Worm (Caenorhabditis elegans) whole organism, young adult: ENCODE data around the gene algn-2.

ENCODE experiments used
- C06A6.2 ChIP-seq: fragments of 200-800 bp; sonication (Bioruptor generic); conservative IDR thresholded peaks from 2 replicates; pipeline ENCODE4 v1.3.6; 2022; ENCODE audit warnings: missing genetic modification characterization, missing compliant biosample characterization
- F10E7.11 ChIP-seq: sonication (generic microtip); optimal IDR thresholded peaks from 2 replicates; lab custom pipeline; 2017; ENCODE audit warnings: mild to moderate bottlenecking, missing genetic modification characterization, moderate library complexity, missing compliant biosample characterization
- F33H1.4 ChIP-seq: fragments of 200-800 bp; sonication (Bioruptor generic); IDR thresholded peaks from 2 replicates; pipeline ENCODE4 v1.3.6; 2022; ENCODE audit warnings: missing genetic modification reagents, missing genetic modification characterization, missing compliant biosample characterization
- F37B4.10 ChIP-seq: fragments of 200-800 bp; sonication (Bioruptor generic); IDR thresholded peaks from 2 replicates; pipeline ENCODE4 v1.3.6; 2022; ENCODE audit warnings: missing genetic modification characterization, missing compliant biosample characterization
- F39B2.1 ChIP-seq: fragments of 200-800 bp; sonication (Bioruptor generic); IDR thresholded peaks from 2 replicates; pipeline ENCODE4 v1.3.6; 2022; ENCODE audit warnings: missing genetic modification reagents, missing genetic modification characterization, missing compliant biosample characterization
- F49E8.2 ChIP-seq: sonication (generic microtip); optimal IDR thresholded peaks from 3 replicates; lab custom pipeline; 2017; ENCODE audit warnings: missing genetic modification characterization, mild to moderate bottlenecking, missing compliant biosample characterization, antibody characterized with exemption, moderate library complexity; ENCODE audit not compliant: insufficient read depth
- F57C9.4 ChIP-seq: sonication (generic microtip); optimal IDR thresholded peaks from 2 replicates; lab custom pipeline; 2017; ENCODE audit warnings: mild to moderate bottlenecking, missing genetic modification characterization, missing compliant biosample characterization
- T07F8.4 ChIP-seq: sonication (generic microtip); optimal IDR thresholded peaks from 2 replicates; lab custom pipeline; 2016; ENCODE audit warnings: mild to moderate bottlenecking, missing genetic modification characterization, moderate library complexity, missing compliant biosample characterization
- Y56A3A.18 ChIP-seq: fragments of 200-800 bp; sonication (Bioruptor generic); IDR thresholded peaks from 2 replicates; pipeline ENCODE4 v1.3.6; 2022; ENCODE audit warnings: missing genetic modification reagents, missing genetic modification characterization, missing compliant biosample characterization
- Y67H2A.10 ChIP-seq: fragments of 200-800 bp; sonication (Bioruptor generic); conservative IDR thresholded peaks from 2 replicates; pipeline ENCODE4 v1.3.6; 2022; ENCODE audit warnings: missing genetic modification reagents, missing genetic modification characterization, missing compliant biosample characterization
- ZK185.1 ChIP-seq: sonication (generic microtip); optimal IDR thresholded peaks from 2 replicates; lab custom pipeline; 2016; ENCODE audit warnings: mild to moderate bottlenecking, missing genetic modification characterization, missing compliant biosample characterization; ENCODE audit not compliant: poor library complexity, severe bottlenecking
- akir-1 ChIP-seq: fragments of 200-800 bp; sonication (Bioruptor generic); optimal IDR thresholded peaks from 2 replicates; lab custom pipeline; 2018; ENCODE audit warnings: mild to moderate bottlenecking, missing genetic modification characterization, moderate library complexity, missing compliant biosample characterization
- aptf-3 ChIP-seq: fragments of 200-800 bp; sonication (Bioruptor generic); IDR thresholded peaks from 2 replicates; pipeline ENCODE4 v1.3.6; 2022; ENCODE audit warnings: missing genetic modification characterization, missing compliant biosample characterization
- atf-7 ChIP-seq: sonication (generic microtip); optimal IDR thresholded peaks from 2 replicates; lab custom pipeline; 2017; ENCODE audit warnings: mild to moderate bottlenecking, missing genetic modification characterization, missing compliant biosample characterization
- attf-3 ChIP-seq: fragments of 200-800 bp; sonication (Bioruptor generic); conservative IDR thresholded peaks from 2 replicates; pipeline ENCODE4 v1.3.6; 2022; ENCODE audit warnings: missing genetic modification reagents, missing genetic modification characterization, missing compliant biosample characterization
- attf-5 ChIP-seq: fragments of 200-800 bp; sonication (Bioruptor generic); optimal IDR thresholded peaks from 2 replicates; lab custom pipeline; 2018; ENCODE audit warnings: mild to moderate bottlenecking, missing genetic modification characterization, missing compliant biosample characterization
- bed-2 ChIP-seq: fragments of 200-800 bp; sonication (Bioruptor generic); IDR thresholded peaks from 2 replicates; pipeline ENCODE4 v1.3.6; 2022; ENCODE audit warnings: missing genetic modification reagents, missing genetic modification characterization, missing compliant biosample characterization
- ccch-3 ChIP-seq: fragments of 200-800 bp; sonication (Bioruptor generic); optimal IDR thresholded peaks from 2 replicates; lab custom pipeline; 2018; ENCODE audit warnings: mild to moderate bottlenecking, missing genetic modification characterization, missing compliant biosample characterization
- ceh-100 ChIP-seq: fragments of 200-800 bp; sonication (Bioruptor generic); IDR thresholded peaks from 2 replicates; pipeline ENCODE4 v1.3.6; 2022; ENCODE audit warnings: missing genetic modification reagents, missing genetic modification characterization, missing compliant biosample characterization
- ceh-27 ChIP-seq: fragments of 200-800 bp; sonication (Bioruptor generic); optimal IDR thresholded peaks from 2 replicates; lab custom pipeline; 2018; ENCODE audit warnings: mild to moderate bottlenecking, missing genetic modification characterization, moderate library complexity, missing compliant biosample characterization
- ceh-91 ChIP-seq: fragments of 200-800 bp; sonication (Bioruptor generic); IDR thresholded peaks from 2 replicates; pipeline ENCODE4 v1.3.6; 2022; ENCODE audit warnings: missing genetic modification reagents, missing genetic modification characterization, missing compliant biosample characterization
- die-1 ChIP-seq: sonication (generic microtip); optimal IDR thresholded peaks from 2 replicates; lab custom pipeline; 2016; ENCODE audit warnings: missing genotype, mild to moderate bottlenecking, missing genetic modification characterization, missing compliant biosample characterization
- dpff-1 ChIP-seq: sonication (generic microtip); optimal IDR thresholded peaks from 2 replicates; lab custom pipeline; 2017; ENCODE audit warnings: mild to moderate bottlenecking, missing genetic modification characterization, missing compliant biosample characterization
- dpl-1 ChIP-seq: fragments of 150-350 bp; optimal IDR thresholded peaks from 2 replicates; lab custom pipeline; 2014; ENCODE audit warnings: missing biosample characterization, missing genetic modification reagents, missing genetic modification characterization
- ekl-4 ChIP-seq: fragments of 200-800 bp; sonication (Bioruptor generic); IDR thresholded peaks from 2 replicates; pipeline ENCODE4 v1.3.6; 2022; ENCODE audit warnings: missing genetic modification reagents, missing genetic modification characterization, missing compliant biosample characterization
- hmg-1.2 ChIP-seq: fragments of 200-800 bp; sonication (Bioruptor generic); IDR thresholded peaks from 2 replicates; pipeline ENCODE4 v1.3.6; 2022; ENCODE audit warnings: missing genetic modification reagents, missing genetic modification characterization, missing compliant biosample characterization
- lag-1 ChIP-seq: fragments of 200-800 bp; sonication (Bioruptor generic); IDR thresholded peaks from 2 replicates; pipeline ENCODE4 v1.3.6; 2022; ENCODE audit warnings: missing genetic modification reagents, missing genetic modification characterization, missing compliant biosample characterization
- let-607 ChIP-seq, 2 experiments: fragments of 200-800 bp in 1 of 2; sonication (Bioruptor generic) in 1 of 2; sonication (generic microtip) in 1 of 2; optimal IDR thresholded peaks; 2 replicates each; lab custom pipeline; 2016 to 2018; ENCODE audit warnings: mild to moderate bottlenecking in 2 of 2, missing compliant biosample characterization in 2 of 2, missing genetic modification characterization in 2 of 2, moderate library complexity in 2 of 2, missing genotype in 1 of 2
- madf-6 ChIP-seq: fragments of 200-800 bp; sonication (Bioruptor generic); IDR thresholded peaks from 2 replicates; pipeline ENCODE4 v1.3.6; 2022; ENCODE audit warnings: missing genetic modification reagents, missing genetic modification characterization, missing compliant biosample characterization
- mes-4 ChIP-seq: sonication (generic microtip); optimal IDR thresholded peaks from 2 replicates; lab custom pipeline; 2016; ENCODE audit warnings: missing genotype, missing genetic modification characterization, missing compliant biosample characterization
- nfyb-1 ChIP-seq: fragments of 200-800 bp; sonication (Bioruptor generic); IDR thresholded peaks from 2 replicates; pipeline ENCODE4 v1.3.6; 2022; ENCODE audit warnings: missing genetic modification reagents, missing genetic modification characterization, missing compliant biosample characterization
- nhr-179 ChIP-seq: sonication (generic microtip); optimal IDR thresholded peaks from 2 replicates; lab custom pipeline; 2016; ENCODE audit warnings: mild to moderate bottlenecking, missing genetic modification characterization, missing compliant biosample characterization
- nhr-80 ChIP-seq: sonication (generic microtip); optimal IDR thresholded peaks from 2 replicates; lab custom pipeline; 2016; ENCODE audit warnings: missing genetic modification characterization, missing compliant biosample characterization
- nhr-90 ChIP-seq: sonication (generic microtip); optimal IDR thresholded peaks from 2 replicates; lab custom pipeline; 2016; ENCODE audit warnings: missing genotype, mild to moderate bottlenecking, missing genetic modification characterization, missing compliant biosample characterization
- rcor-1 ChIP-seq: fragments of 200-800 bp; sonication (Bioruptor generic); IDR thresholded peaks from 2 replicates; pipeline ENCODE4 v1.3.6; 2022; ENCODE audit warnings: missing genetic modification reagents, missing genetic modification characterization, missing compliant biosample characterization
- snpc-1.3 ChIP-seq: sonication (generic microtip); optimal IDR thresholded peaks from 2 replicates; lab custom pipeline; 2017; ENCODE audit warnings: missing genetic modification characterization, mild to moderate bottlenecking, missing compliant biosample characterization, antibody characterized with exemption, moderate library complexity, missing genotype, missing genetic modification reagents; ENCODE audit not compliant: insufficient read depth
- snpc-4 ChIP-seq, 5 experiments: fragments of 150-350 bp in 1 of 5; sonication (generic microtip) in 4 of 5; optimal IDR thresholded peaks; 2 replicates each; lab custom pipeline; 2014 to 2018; ENCODE audit warnings: missing genetic modification characterization in 5 of 5, missing biosample characterization in 3 of 5, antibody characterized with exemption in 2 of 5, mild to moderate bottlenecking in 2 of 5, missing compliant biosample characterization in 2 of 5, missing genotype in 2 of 5, moderate library complexity in 2 of 5, missing genetic modification reagents in 1 of 5
- tbx-9 ChIP-seq: sonication (generic microtip); optimal IDR thresholded peaks from 2 replicates; lab custom pipeline; 2016; ENCODE audit warnings: borderline replicate concordance, missing genetic modification characterization, inconsistent platforms, missing compliant biosample characterization
- xnd-1 ChIP-seq: sonication (generic microtip); optimal IDR thresholded peaks from 2 replicates; lab custom pipeline; 2016; ENCODE audit warnings: missing genotype, missing genetic modification reagents, missing genetic modification characterization, missing compliant biosample characterization
- zim-3 ChIP-seq: sonication (generic microtip); optimal IDR thresholded peaks from 2 replicates; lab custom pipeline; 2017; ENCODE audit warnings: mild to moderate bottlenecking, missing genetic modification characterization, moderate library complexity, missing compliant biosample characterization

algn-2 gene

DNA sequence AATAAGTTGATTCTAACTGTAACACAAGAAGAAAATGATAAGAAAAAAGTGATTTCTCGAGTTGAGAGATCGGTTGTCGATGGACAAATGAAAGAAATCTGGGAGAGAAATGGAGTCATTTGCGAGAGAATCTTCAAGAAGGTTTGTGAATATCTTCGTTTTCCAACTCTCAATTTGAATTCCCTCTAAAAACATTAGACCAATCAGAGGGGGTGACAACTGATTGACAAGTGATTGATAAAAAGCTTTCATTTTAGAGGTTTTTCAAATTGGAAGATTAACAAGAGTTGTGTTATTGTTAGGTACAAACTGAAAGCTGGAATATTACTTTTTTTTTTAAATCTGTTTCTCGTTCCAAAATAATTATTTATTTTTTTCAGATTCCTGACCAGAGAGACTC is 42.8 kb downstream of the algn-2 start:
- TF ChIP-seq Y67H2A.10 (GFP tag; lab: Robert Waterston, UW) (no peak), akir-1 (GFP tag; lab: Kevin White, UChicago) (no peak), ceh-27 (GFP tag; lab: Kevin White, UChicago) (no peak)
- TF ChIP-seq, all 124 proteins: peak for 0

DNA sequence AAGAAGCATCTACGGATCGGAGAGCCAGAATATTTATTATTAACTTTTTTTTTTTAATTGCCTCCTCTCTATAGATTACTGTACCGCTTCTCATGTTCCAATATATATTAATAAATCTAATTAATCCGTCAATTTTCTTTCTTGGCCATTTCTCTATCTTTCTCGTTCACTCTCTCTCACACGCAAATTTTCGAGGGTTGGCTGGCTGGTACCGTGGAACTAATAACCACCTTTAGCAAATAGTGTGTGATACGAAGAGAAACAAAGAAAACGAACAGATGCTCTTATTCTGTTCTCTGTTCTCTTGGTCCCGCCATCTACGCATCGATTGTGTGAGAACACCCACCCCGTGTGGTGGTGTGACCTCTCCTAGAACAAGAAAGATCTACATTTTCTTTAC is 43.2 kb downstream of the algn-2 start:
- TF ChIP-seq mes-4 (tag; lab: Kevin White, UChicago) (no peak), lag-1 (GFP tag; lab: Robert Waterston, UW) (no peak), tbx-9 (tag; lab: Kevin White, UChicago) (no peak), ceh-100 (no peak)

DNA sequence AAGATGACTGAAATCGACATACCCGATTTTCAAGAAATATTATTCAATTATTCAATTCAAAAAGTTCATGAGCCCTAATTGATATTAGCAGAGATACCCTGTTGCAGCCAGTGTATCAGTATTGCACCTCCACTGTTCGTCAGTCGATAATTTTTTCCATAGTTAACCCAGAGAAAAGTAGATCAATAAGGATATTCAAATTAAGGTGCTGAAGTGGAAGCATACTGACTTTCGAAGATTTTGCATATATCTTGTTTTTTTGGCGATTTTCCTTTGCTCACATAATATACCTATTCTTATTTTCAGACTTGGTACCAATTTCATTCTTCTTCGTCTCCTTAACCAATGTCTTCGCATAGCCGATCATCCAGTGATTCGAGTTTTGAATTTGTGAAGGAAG is 43.9 kb downstream of the algn-2 start, which contains the start of gene EEED8.15:
TSS of gene EEED8.15 (plus strand) at position 301 of the 400 bp plus-strand sequence.
- no peak for TF ChIP-seq xnd-1 (tag; lab: Kevin White, UChicago)
- no peak for TF ChIP-seq dpff-1 (tag; lab: Kevin White, UChicago)
- no peak for TF ChIP-seq hmg-1.2
- TF ChIP-seq F10E7.11 (tag; lab: Kevin White, UChicago), result no peak
- TF ChIP-seq ceh-91 (GFP tag; lab: Robert Waterston, UW), result no peak
- no peak for TF ChIP-seq aptf-3
- TF ChIP-seq rcor-1 (GFP tag; lab: Robert Waterston, UW), result no peak
- TF ChIP-seq nhr-80, result no peak
- no peak for TF ChIP-seq mes-4 (tag; lab: Kevin White, UChicago)
- TF ChIP-seq ZK185.1 (tag; lab: Kevin White, UChicago), result no peak
- no peak for TF ChIP-seq attf-5 (GFP tag; lab: Kevin White, UChicago)
- TF ChIP-seq F37B4.10 (GFP tag; lab: Robert Waterston, UW), result no peak
- TF ChIP-seq F33H1.4 (GFP tag; lab: Robert Waterston, UW), result no peak

DNA sequence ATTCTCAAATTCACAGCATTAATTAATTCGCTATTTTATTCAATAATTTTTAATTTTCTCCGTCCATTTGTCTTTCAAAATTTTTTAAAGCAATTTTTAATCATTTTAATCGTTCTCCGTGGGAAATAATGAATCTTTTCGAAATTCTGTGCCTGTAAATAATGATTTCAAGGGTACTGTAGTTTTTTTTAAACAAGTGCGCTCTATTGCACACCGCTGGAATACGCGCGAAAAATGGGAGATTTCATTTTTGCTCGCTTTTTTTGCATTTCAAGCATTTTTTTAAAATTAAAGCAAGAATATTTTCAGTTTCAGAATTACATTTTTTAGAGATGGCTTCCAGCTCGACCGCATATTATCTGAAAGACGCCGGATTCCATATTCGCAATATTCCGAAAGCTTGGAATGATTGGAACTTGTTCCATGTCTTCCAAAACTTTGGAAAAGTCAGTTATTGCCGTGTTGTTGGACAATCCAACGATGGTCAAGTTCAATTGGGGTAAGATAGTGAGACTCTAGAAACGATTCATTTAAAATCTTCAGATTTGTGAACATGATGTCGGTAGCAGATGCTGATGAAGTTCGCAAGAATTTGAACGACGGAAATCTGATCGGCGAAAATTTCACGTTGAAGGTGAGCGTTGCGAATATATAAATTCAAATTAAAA is 46.0 kb downstream of the algn-2 start, which contains the start of gene tofu-6:
TSS of gene tofu-6 (plus strand) at position 302 of the 668 bp plus-strand sequence.
- TF ChIP-seq nfyb-1 (GFP tag; lab: Robert Waterston, UW), result no peak
- no peak for TF ChIP-seq die-1
- peak; percentile 98 for TF ChIP-seq madf-6 (GFP tag; lab: Robert Waterston, UW)
- no peak for TF ChIP-seq let-607 (tag; optimal IDR thresholded peaks at IDR 0.05; lab: Kevin White, UChicago)
- TF ChIP-seq F10E7.11 (tag; lab: Kevin White, UChicago), result no peak
- TF ChIP-seq lag-1 (GFP tag; lab: Robert Waterston, UW), result no peak
- 0 out of 2 replicates have a peak, but pooled peaks have one; percentile 15 for TF ChIP-seq attf-3
- no peak for TF ChIP-seq Y56A3A.18 (GFP tag; lab: Robert Waterston, UW)
- TF ChIP-seq F39B2.1 (GFP tag; lab: Robert Waterston, UW), result no peak
- no peak for TF ChIP-seq nhr-80
- no peak for TF ChIP-seq bed-2 (GFP tag; lab: Robert Waterston, UW)
- TF ChIP-seq dpl-1 (GFP tag; lab: Kevin White, UChicago), result peak; percentile 83
- TF ChIP-seq atf-7 (tag; lab: Kevin White, UChicago), result no peak
- no peak for TF ChIP-seq akir-1 (GFP tag; lab: Kevin White, UChicago)
- no peak for TF ChIP-seq nhr-90
- peak; percentile 43 for TF ChIP-seq F49E8.2 (tag; lab: Kevin White, UChicago)
- peak; percentile 26; the same call in 1 of the 2 replicates for TF ChIP-seq ceh-100
- TF ChIP-seq C06A6.2, result no peak
- TF ChIP-seq zim-3 (tag; lab: Kevin White, UChicago), result no peak
- TF ChIP-seq T07F8.4, result no peak
- no peak for TF ChIP-seq snpc-4 (GFP tag; optimal IDR thresholded peaks at IDR 0.05; lab: Kevin White, UChicago)
- peak in 1 of 4 experiments; percentile 5 for TF ChIP-seq snpc-4 (tag; optimal IDR thresholded peaks at IDR 0.05; lab: Kevin White, UChicago)
- no peak for TF ChIP-seq nhr-179 (tag; lab: Kevin White, UChicago)
- TF ChIP-seq F57C9.4 (tag; lab: Kevin White, UChicago), result no peak
- no peak for TF ChIP-seq ekl-4 (GFP tag; lab: Robert Waterston, UW)
- TF ChIP-seq ccch-3 (GFP tag; lab: Kevin White, UChicago), result no peak
- TF ChIP-seq ceh-27 (GFP tag; lab: Kevin White, UChicago), result no peak
- peak; percentile 36 for TF ChIP-seq snpc-1.3 (tag; lab: Kevin White, UChicago)
